Worm (Caenorhabditis elegans) whole organism, L4/young adult: ENCODE results near the gene T25C12.3.

Source experiments
- W03F9.2 ChIP-seq: fragments of 150-350 bp; optimal IDR thresholded peaks from 2 replicates; lab custom pipeline; 2014; ENCODE audit warnings: missing biosample characterization, missing genetic modification characterization
- dao-5 ChIP-seq: sonication (generic microtip); optimal IDR thresholded peaks from 2 replicates; lab custom pipeline; 2016; ENCODE audit warnings: missing genotype, missing genetic modification characterization, moderate library complexity, missing compliant biosample characterization
- him-1 ChIP-seq: sonication (generic microtip); optimal IDR thresholded peaks from 2 replicates; lab custom pipeline; 2016; ENCODE audit warnings: missing genotype, missing genetic modification reagents, missing genetic modification characterization, missing compliant biosample characterization

The T25C12.3 gene

ce11 chrX:11480032-11480431, 19.8 kb downstream of the T25C12.3 start:
- TF ChIP-seq W03F9.2 (tag; lab: Kevin White, UChicago) (no peak), him-1 (tag; lab: Kevin White, UChicago) (peak; percentile 52), dao-5 (tag; lab: Kevin White, UChicago) (no peak)

- TF ChIP-seq W03F9.2 (tag; lab: Kevin White, UChicago): no peak
Observed at ce11 chrX:11479321-11479863, 20.4 kb downstream of the T25C12.3 start.

DNA sequence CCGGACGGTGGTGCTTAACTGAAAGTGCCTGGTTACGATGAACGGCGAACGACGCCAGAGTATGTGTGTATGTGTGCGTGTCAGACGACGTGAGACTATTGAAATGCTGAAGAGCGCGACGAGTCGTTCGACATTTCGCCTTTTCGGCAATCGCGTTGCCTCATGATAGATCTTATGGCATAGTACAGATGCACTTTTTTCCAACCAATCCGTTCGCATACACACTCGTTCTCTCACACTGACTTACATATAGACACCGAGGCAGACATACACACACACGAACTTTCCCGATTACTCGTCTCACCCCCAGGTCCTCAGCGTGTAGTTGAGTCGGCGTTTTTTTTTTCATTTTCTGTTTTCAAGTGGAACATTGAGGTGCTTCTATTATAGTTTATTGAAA, 21.0 kb downstream of the T25C12.3 start:
- no peak for TF ChIP-seq dao-5 (tag; lab: Kevin White, UChicago)
- no peak for TF ChIP-seq him-1 (tag; lab: Kevin White, UChicago)
- TF ChIP-seq W03F9.2 (tag; lab: Kevin White, UChicago): no peak

ce11 chrX:11477748-11478147, 22.1 kb downstream of the T25C12.3 start:
- no peak for TF ChIP-seq him-1 (tag; lab: Kevin White, UChicago)
- no peak for TF ChIP-seq W03F9.2 (tag; lab: Kevin White, UChicago)
- no peak for TF ChIP-seq dao-5 (tag; lab: Kevin White, UChicago)

DNA sequence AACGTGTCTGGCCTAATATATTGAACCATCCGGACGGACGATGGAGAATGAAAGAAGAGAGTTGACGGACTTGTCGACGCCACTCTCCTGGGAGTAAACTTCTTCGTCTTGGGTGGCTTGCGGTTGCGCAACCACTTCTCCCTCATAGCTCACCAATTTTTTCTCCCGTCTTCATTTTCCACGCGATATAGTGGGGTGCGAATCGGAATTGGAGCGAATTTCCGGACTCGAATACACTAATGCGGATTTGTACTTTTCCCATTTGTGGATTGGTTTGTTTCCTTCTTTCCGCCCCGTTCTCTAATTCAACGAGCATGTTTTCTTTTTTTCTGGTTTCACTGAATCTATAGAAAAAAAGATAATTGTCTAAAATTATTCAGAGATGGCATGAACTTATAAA, 24.0 kb downstream of the T25C12.3 start:
- TF ChIP-seq him-1 (tag; lab: Kevin White, UChicago) (no peak), dao-5 (tag; lab: Kevin White, UChicago) (no peak), W03F9.2 (tag; lab: Kevin White, UChicago) (no peak)

ce11 chrX:11474605-11475385, 25.0 kb downstream of the T25C12.3 start:
- TF ChIP-seq him-1 (tag; lab: Kevin White, UChicago) (no peak), W03F9.2 (tag; lab: Kevin White, UChicago) (no peak), dao-5 (tag; lab: Kevin White, UChicago) (no peak)

DNA sequence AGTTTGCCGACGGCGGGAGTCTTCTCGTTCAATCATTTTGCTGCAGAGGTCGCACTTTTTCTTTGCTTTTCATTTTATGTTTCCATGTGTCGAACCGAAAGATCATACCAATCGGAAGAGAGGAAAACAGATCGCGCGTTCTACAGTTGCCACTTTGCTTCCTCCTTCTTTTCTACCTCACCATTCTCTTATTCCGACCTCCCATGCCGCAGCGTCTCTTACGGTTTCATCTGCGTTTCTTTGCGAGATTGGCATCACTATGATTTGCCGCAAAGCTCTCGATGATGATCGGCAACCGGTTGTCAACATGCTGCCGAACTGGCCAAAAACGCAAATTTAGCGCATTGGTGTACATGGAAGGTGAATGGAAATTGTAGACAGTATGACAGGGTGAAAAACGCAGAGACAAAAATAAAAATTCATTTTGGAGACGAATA, 25.6 kb downstream of the T25C12.3 start:
- TF ChIP-seq him-1 (tag; lab: Kevin White, UChicago) (no peak), W03F9.2 (tag; lab: Kevin White, UChicago) (no peak), dao-5 (tag; lab: Kevin White, UChicago) (no peak)

ce11 chrX:11472953-11473671, 26.7 kb downstream of the T25C12.3 start:
- peak; percentile 93 for TF ChIP-seq him-1 (tag; lab: Kevin White, UChicago)
- peak; percentile 19 for TF ChIP-seq dao-5 (tag; lab: Kevin White, UChicago)
- TF ChIP-seq W03F9.2 (tag; lab: Kevin White, UChicago): peak; percentile 14

DNA sequence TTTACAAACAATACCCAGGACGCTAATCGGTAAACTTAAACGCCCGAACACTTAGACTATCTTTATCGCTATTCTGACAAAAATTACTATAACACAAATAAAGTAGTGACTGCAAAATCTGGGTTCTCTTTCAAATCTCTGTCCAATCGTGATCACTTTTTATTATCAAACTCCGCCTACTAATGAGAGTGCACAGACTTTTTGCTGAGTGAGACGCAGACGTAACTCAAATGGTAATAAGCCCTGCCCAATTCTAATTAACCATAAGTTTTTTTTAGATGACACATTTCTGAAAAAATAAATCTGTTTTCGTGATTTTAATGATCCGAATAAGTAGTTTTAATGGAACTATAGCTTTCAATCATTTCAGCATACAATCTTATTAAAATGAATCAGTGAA, 27.4 kb downstream of the T25C12.3 start:
- TF ChIP-seq him-1 (tag; lab: Kevin White, UChicago) (no peak), W03F9.2 (tag; lab: Kevin White, UChicago) (no peak), dao-5 (tag; lab: Kevin White, UChicago) (no peak)

DNA sequence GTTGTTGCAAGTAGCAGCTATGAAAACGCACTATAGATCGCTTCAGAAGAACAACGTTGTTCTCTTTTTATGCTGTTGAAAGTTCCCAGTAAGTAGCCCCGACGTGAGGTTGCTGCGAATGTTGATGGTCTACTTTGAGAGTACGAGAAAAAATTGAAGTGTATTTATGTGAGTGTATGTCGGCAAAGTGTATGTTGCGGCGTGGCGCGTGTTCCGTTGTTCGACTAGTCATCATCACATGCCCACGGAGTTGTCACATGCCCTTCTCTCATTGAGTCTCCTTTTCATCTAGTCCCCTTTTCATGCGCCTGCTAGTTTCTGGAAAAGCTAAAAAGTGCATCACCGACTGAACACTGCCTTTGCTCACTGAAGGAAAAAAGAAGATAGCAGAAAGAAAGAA, 27.9 kb downstream of the T25C12.3 start:
- TF ChIP-seq him-1 (tag; lab: Kevin White, UChicago): peak; percentile 66
- no peak for TF ChIP-seq dao-5 (tag; lab: Kevin White, UChicago)

- no peak for TF ChIP-seq W03F9.2 (tag; lab: Kevin White, UChicago)
- TF ChIP-seq him-1 (tag; lab: Kevin White, UChicago): no peak
- TF ChIP-seq dao-5 (tag; lab: Kevin White, UChicago): no peak
Observed at ce11 chrX:11471409-11471808, 28.4 kb downstream of the T25C12.3 start.

DNA sequence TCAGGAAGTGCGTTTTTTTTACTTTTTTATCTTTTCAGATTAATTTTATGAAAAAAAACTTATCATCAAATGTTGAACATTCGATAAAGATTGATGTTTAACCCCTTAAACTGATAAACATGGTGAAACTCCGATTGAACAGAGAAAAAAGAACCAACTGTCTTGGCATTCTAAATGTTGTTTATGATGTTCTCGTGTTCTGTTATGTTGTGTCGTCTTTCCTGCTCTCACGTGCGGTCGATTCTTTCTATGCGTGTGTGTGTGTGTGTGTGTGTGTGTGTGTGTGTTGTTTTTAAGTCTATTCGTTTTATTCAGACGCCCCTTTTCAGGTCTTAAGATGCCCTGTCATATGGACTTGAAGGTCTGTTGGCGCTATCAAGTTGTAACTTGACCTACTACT, 30.2 kb downstream of the T25C12.3 start:
- TF ChIP-seq dao-5 (tag; lab: Kevin White, UChicago) (no peak), W03F9.2 (tag; lab: Kevin White, UChicago) (peak; percentile 9)

ce11 chrX:11468814-11469213, 31.0 kb downstream of the T25C12.3 start:
- TF ChIP-seq dao-5 (tag; lab: Kevin White, UChicago): no peak
- TF ChIP-seq W03F9.2 (tag; lab: Kevin White, UChicago): no peak
- TF ChIP-seq him-1 (tag; lab: Kevin White, UChicago): no peak
